Fruit fly (Drosophila melanogaster): ENCODE results near the gene CG13919.

CG13919 gene

DNA sequence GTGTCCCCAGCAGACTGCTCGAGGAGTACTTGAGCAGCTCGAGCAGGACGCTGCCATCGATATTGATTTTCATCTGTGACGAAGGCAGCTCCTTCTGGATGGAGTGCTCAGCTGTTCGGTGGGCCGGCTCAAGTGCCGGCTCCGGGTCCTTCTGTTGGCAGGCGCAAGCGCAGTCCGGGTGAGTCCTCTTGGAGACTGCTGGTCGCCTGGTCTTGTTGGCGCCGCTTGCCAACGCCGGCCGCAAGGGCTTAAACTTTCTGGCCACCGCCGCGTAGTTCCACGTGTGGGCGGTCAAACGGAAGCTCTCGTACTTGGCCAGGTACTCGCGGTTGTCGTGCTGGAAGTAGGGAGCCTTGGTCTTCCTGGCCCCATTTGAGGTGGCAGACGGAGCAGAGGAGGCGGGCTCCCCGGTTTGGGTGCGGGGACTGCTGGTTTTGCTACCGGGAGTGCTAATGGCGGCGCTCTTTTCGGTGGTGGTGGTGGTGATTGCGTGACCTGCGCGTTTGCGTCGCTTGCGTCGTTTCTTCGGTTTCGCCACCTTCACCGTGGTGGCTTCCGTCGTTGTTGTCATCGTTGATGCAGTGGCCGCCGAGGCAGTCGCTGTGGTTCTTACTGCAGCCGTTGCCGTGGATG lies 16.6 kb downstream of the CG13919 start:
- TF ChIP-seq CG34224 (GFP tag; IDR thresholded peaks at IDR 0.05; ENCODE audit: partially characterized antibody) (0 out of 3 replicates have a peak, but pooled peaks have one; percentile 41), Vsx1 (GFP tag; optimal IDR thresholded peaks at IDR 0.05) (no peak), Bgb (GFP tag; IDR thresholded peaks at IDR 0.05; ENCODE audit: partially characterized antibody) (0 out of 2 replicates have a peak, but pooled peaks have one; percentile 24), Nf-YC (tag; optimal IDR thresholded peaks at IDR 0.05) (peak; percentile 69), CG10366 (GFP tag; IDR thresholded peaks at IDR 0.05) (no peak), sna (GFP tag; IDR thresholded peaks at IDR 0.05; ENCODE audit: partially characterized antibody) (0 out of 2 replicates have a peak, but pooled peaks have one; percentile 23), scrt (GFP tag; optimal IDR thresholded peaks at IDR 0.05) (peak; percentile 74), CG31224 (GFP tag; IDR thresholded peaks at IDR 0.05) (peak; percentile 99), seq (GFP tag; IDR thresholded peaks at IDR 0.05) (0 out of 2 replicates have a peak, but pooled peaks have one; percentile 24), onecut (GFP tag; IDR thresholded peaks at IDR 0.05) (peak; percentile 89), CG16815 (GFP tag; optimal IDR thresholded peaks at IDR 0.05) (no peak), Deaf1 (tag; optimal IDR thresholded peaks at IDR 0.05) (peak; percentile 79), exex (tag; optimal IDR thresholded peaks at IDR 0.05) (no peak), unc-4 (GFP tag; IDR thresholded peaks at IDR 0.05; ENCODE audit: partially characterized antibody) (0 out of 2 replicates have a peak, but pooled peaks have one; percentile 32), Scr (GFP tag; IDR thresholded peaks at IDR 0.05; ENCODE audit: partially characterized antibody) (0 out of 2 replicates have a peak, but pooled peaks have one; percentile 18), Med (GFP tag) (peak; percentile 19), dysf (GFP tag; IDR thresholded peaks at IDR 0.05) (no peak), ewg (GFP tag; optimal IDR thresholded peaks at IDR 0.05) (peak; percentile 94), Mes4 (GFP tag; optimal IDR thresholded peaks at IDR 0.05) (no peak), CG34422 (GFP tag; IDR thresholded peaks at IDR 0.05) (peak; percentile 58; the same call in 1 of the 3 replicates), Adf1 (GFP tag; IDR thresholded peaks at IDR 0.05) (peak; percentile 58; the same call in 1 of the 2 replicates), Doc2 (GFP tag; IDR thresholded peaks at IDR 0.05) (no peak), crp (GFP tag; optimal IDR thresholded peaks at IDR 0.05) (peak in 1 of 2 experiments; percentile 46), MBD-R2 (GFP tag; IDR thresholded peaks at IDR 0.05) (0 out of 2 replicates have a peak, but pooled peaks have one; percentile 13), crol (GFP tag; IDR thresholded peaks at IDR 0.05) (peak; percentile 64), CG13287 (GFP tag; IDR thresholded peaks at IDR 0.05; ENCODE audit: partially characterized antibody) (peak; percentile 32; the same call in 1 of the 2 replicates), zen2 (GFP tag; IDR thresholded peaks at IDR 0.05; ENCODE audit: partially characterized antibody) (peak; percentile 30; the same call in 2 of the 3 replicates), CG32532 (GFP tag; IDR thresholded peaks at IDR 0.05) (no peak), chm (GFP tag; IDR thresholded peaks at IDR 0.05) (no peak), CG10543 (GFP tag; optimal IDR thresholded peaks at IDR 0.05) (peak; percentile 25)

DNA sequence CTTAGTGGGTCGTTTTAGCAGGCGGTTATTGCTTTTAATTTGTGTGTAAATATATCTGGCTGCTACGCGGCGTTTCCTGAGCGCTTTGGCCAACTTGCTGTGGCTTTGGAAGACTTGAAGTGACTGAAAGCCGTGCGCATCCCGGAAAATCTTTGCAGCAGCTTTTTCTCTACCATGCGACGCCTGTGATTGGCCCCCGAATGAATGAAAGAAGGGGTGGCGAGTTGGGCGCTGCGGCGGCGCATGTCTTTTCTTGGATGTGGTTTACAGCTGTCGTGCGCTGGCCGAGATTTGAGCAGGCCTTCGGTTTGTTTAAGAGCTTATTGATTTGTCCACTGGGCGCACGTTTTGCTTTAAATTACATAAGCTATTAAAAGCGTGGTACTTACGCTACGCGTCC lies 18.3 kb downstream of the CG13919 start:
- TF ChIP-seq Sox102F (GFP tag; optimal IDR thresholded peaks at IDR 0.05), result no peak
- TF ChIP-seq Med (GFP tag), result peak; percentile 59
- TF ChIP-seq Nf-YB (GFP tag; optimal IDR thresholded peaks at IDR 0.05), result peak; percentile 81
- TF ChIP-seq psq (GFP tag; optimal IDR thresholded peaks at IDR 0.05), result no peak
- TF ChIP-seq CG32767 (GFP tag; IDR thresholded peaks at IDR 0.05), result peak; percentile 48; the same call in 1 of the 2 replicates
- peak; percentile 68 for TF ChIP-seq Deaf1 (tag; optimal IDR thresholded peaks at IDR 0.05)
- TF ChIP-seq MBD-R2 (GFP tag; IDR thresholded peaks at IDR 0.05), result peak; percentile 36
- peak; percentile 89 for TF ChIP-seq Nf-YC (tag; optimal IDR thresholded peaks at IDR 0.05)
- no peak for TF ChIP-seq pan (optimal IDR thresholded peaks at IDR 0.05)
- no peak for TF ChIP-seq pan (GFP tag; optimal IDR thresholded peaks at IDR 0.05 in 1 of 2, IDR thresholded peaks at IDR 0.05 in 1 of 2)
- TF ChIP-seq onecut (GFP tag; IDR thresholded peaks at IDR 0.05), result peak; percentile 85
- TF ChIP-seq CG42726 (GFP tag; IDR thresholded peaks at IDR 0.05; ENCODE audit: partially characterized antibody), result no peak
- TF ChIP-seq ewg (GFP tag; optimal IDR thresholded peaks at IDR 0.05), result peak; percentile 83
- no peak for TF ChIP-seq ken (GFP tag; IDR thresholded peaks at IDR 0.05)
- TF ChIP-seq Sox100B (GFP tag; optimal IDR thresholded peaks at IDR 0.05), result no peak
